Fruit fly (Drosophila melanogaster) Kc167 (cell line): ENCODE results near the gene Pif1.

Experiments
- Myc ChIP-seq: fragments of >200 bp; optimal IDR thresholded peaks from 2 replicates; lab custom pipeline; 2017; ENCODE audit warnings: missing external identifiers
- insv ChIP-seq: fragments of >200 bp; optimal IDR thresholded peaks from 3 replicates; lab custom pipeline; 2018; ENCODE audit warnings: missing external identifiers
- ttk ChIP-seq: sonication (Bioruptor generic); optimal IDR thresholded peaks from 2 replicates; lab custom pipeline; 2017; ENCODE audit warnings: missing external identifiers

- TF ChIP-seq Myc (lab: Kevin White, UChicago), result no peak
- TF ChIP-seq insv, result no peak
- TF ChIP-seq ttk (lab: Kevin White, UChicago), result no peak
These were observed 15.0 kb upstream of the Pif1 start for dm6 chr2L:3484759-3485158.
